Worm (Caenorhabditis elegans) whole organism, young adult: ENCODE results near the gene F58G11.4.

Experiments
- C06A6.2 ChIP-seq: fragments of 200-800 bp; sonication (Bioruptor generic); conservative IDR thresholded peaks from 2 replicates; pipeline ENCODE4 v1.3.6; 2022; ENCODE audit warnings: missing genetic modification characterization, missing compliant biosample characterization
- F23B12.7 ChIP-seq: sonication (generic microtip); optimal IDR thresholded peaks from 2 replicates; lab custom pipeline; 2017; ENCODE audit warnings: missing genetic modification characterization, mild to moderate bottlenecking, missing compliant biosample characterization, antibody characterized with exemption, moderate library complexity; ENCODE audit not compliant: insufficient read depth
- ccch-3 ChIP-seq: fragments of 200-800 bp; sonication (Bioruptor generic); optimal IDR thresholded peaks from 2 replicates; lab custom pipeline; 2018; ENCODE audit warnings: mild to moderate bottlenecking, missing genetic modification characterization, missing compliant biosample characterization
- ceh-79 ChIP-seq: sonication (generic microtip); optimal IDR thresholded peaks from 2 replicates; lab custom pipeline; 2017; ENCODE audit warnings: mild to moderate bottlenecking, missing genetic modification characterization, missing compliant biosample characterization
- pbrm-1 ChIP-seq: fragments of 200-800 bp; sonication (Bioruptor generic); IDR thresholded peaks from 2 replicates; pipeline ENCODE4 v1.3.6; 2022; ENCODE audit warnings: missing genetic modification reagents, missing genetic modification characterization, missing compliant biosample characterization
- snpc-4 ChIP-seq, 5 experiments: fragments of 150-350 bp in 1 of 5; sonication (generic microtip) in 4 of 5; optimal IDR thresholded peaks; 2 replicates each; lab custom pipeline; 2014 to 2018; ENCODE audit warnings: missing genetic modification characterization in 5 of 5, missing biosample characterization in 3 of 5, antibody characterized with exemption in 2 of 5, mild to moderate bottlenecking in 2 of 5, missing compliant biosample characterization in 2 of 5, missing genotype in 2 of 5, moderate library complexity in 2 of 5, missing genetic modification reagents in 1 of 5
- unc-130 ChIP-seq: sonication (generic microtip); optimal IDR thresholded peaks from 2 replicates; lab custom pipeline; 2016; ENCODE audit warnings: missing genetic modification reagents, missing genetic modification characterization, missing compliant biosample characterization

DNA sequence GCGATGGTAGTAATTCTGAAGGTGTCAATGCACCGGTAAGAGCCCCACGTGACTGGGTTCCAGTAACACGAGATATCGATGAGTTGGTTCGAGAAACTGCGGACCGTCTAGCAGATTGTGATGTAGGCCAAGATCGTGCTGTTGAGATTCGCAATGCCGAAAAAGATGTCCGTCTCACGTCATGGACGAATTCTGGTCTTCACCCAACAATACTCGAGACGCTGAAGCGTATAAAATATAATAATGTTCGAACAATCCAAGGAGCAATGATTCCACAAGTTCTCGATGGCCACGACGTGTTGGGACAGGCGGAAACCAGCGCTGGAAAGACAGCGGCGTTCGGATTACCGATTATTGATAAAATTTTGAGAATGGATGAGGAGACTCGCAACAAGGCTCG lies 5.9 kb upstream of the F58G11.4 start:
- TF ChIP-seq snpc-4 (GFP tag; optimal IDR thresholded peaks at IDR 0.05; lab: Kevin White, UChicago), result no peak
- TF ChIP-seq snpc-4 (tag; optimal IDR thresholded peaks at IDR 0.05; lab: Kevin White, UChicago), result no peak
- no peak for TF ChIP-seq F23B12.7 (tag; lab: Kevin White, UChicago)
- TF ChIP-seq ccch-3 (GFP tag; lab: Kevin White, UChicago), result no peak
- no peak for TF ChIP-seq C06A6.2
- TF ChIP-seq unc-130 (GFP tag; lab: Kevin White, UChicago), result no peak
- no peak for TF ChIP-seq pbrm-1 (GFP tag; lab: Robert Waterston, UW)
- TF ChIP-seq ceh-79, result no peak
